Worm (Caenorhabditis elegans): Measurements from ENCODE around the gene srab-10.

The srab-10 gene

ce11 chrV:3149910-3150428, 5.6 kb upstream of the srab-10 start:
- TF ChIP-seq pha-4 (tag; optimal IDR thresholded peaks at IDR 0.05) (no peak), mls-2 (tag; optimal IDR thresholded peaks at IDR 0.05) (no peak), nhr-28 (tag; optimal IDR thresholded peaks at IDR 0.05) (no peak), elt-1 (tag; optimal IDR thresholded peaks at IDR 0.05; ENCODE audit: borderline replicate concordance, insufficient read depth) (no peak), bed-3 (GFP tag; optimal IDR thresholded peaks at IDR 0.05) (no peak), mep-1 (tag; optimal IDR thresholded peaks at IDR 0.05) (no peak), ham-2 (GFP tag; optimal IDR thresholded peaks at IDR 0.05) (no peak), tbx-8 (GFP tag; optimal IDR thresholded peaks at IDR 0.05) (no peak), hlh-1 (tag; optimal IDR thresholded peaks at IDR 0.05) (no peak), zip-8 (tag; optimal IDR thresholded peaks at IDR 0.05) (no peak), ces-1 (GFP tag; optimal IDR thresholded peaks at IDR 0.05) (no peak), lin-13 (tag; optimal IDR thresholded peaks at IDR 0.05) (no peak)

- TF ChIP-seq lin-13 (tag; optimal IDR thresholded peaks at IDR 0.05) = no peak
- no peak for TF ChIP-seq nhr-12 (tag; optimal IDR thresholded peaks at IDR 0.05)
- no peak for TF ChIP-seq zip-8 (tag; optimal IDR thresholded peaks at IDR 0.05)
- TF ChIP-seq ceh-39 (tag; optimal IDR thresholded peaks at IDR 0.05) = no peak
- TF ChIP-seq ceh-43 (GFP tag; optimal IDR thresholded peaks at IDR 0.05) = no peak
- TF ChIP-seq drap-1 (GFP tag; optimal IDR thresholded peaks at IDR 0.05) = no peak
- no peak for TF ChIP-seq unc-120 (tag; optimal IDR thresholded peaks at IDR 0.05; ENCODE audit: poor library complexity, severe bottlenecking)
- TF ChIP-seq cnd-1 (tag; optimal IDR thresholded peaks at IDR 0.05) = no peak
- no peak for TF ChIP-seq unc-39 (tag; optimal IDR thresholded peaks at IDR 0.05)
- TF ChIP-seq lin-32 (GFP tag; optimal IDR thresholded peaks at IDR 0.05) = no peak
- TF ChIP-seq snpc-4 (tag; optimal IDR thresholded peaks at IDR 0.05) = no peak
- TF ChIP-seq mls-2 (tag; optimal IDR thresholded peaks at IDR 0.05) = no peak
- no peak for TF ChIP-seq ceh-83 (GFP tag; optimal IDR thresholded peaks at IDR 0.05)
Measured at ce11 chrV:3146932-3147331, 2.5 kb upstream of the srab-10 start, which contains the start of gene srab-11. Gene srab-11 (minus strand): TSS chrV:3147032.

DNA sequence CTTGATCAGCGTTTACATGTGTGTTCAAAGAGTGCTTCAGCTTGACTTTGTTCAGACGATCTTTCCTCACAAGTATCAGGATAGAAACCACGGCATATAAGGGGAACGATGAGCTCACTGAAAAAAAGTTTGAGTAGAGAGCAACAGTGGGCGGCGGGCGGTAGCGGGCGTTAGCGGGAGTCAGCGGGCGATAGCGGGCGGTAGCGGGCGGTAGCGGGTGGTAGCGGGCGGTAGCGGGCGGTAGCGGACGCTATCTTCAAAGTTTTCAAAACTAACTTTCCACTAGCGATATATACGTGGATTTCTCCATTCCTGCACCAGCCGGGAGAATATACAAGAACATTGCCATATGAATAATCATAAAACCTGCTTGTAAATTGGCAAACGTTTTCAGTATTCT, 847 bp upstream of the srab-10 start:
- TF ChIP-seq ceh-43 (GFP tag; optimal IDR thresholded peaks at IDR 0.05) (no peak), lsy-2 (tag; optimal IDR thresholded peaks at IDR 0.05) (no peak), nhr-12 (tag; optimal IDR thresholded peaks at IDR 0.05) (no peak), drap-1 (GFP tag; optimal IDR thresholded peaks at IDR 0.05) (no peak)

ce11 chrV:3141190-3141589, 3.2 kb downstream of the srab-10 start, which contains the start of gene srab-9:
Gene srab-9 (minus strand): TSS chrV:3141290.
- TF ChIP-seq bed-3 (GFP tag; optimal IDR thresholded peaks at IDR 0.05) (no peak), mls-2 (tag; optimal IDR thresholded peaks at IDR 0.05) (no peak)

ce11 chrV:3138488-3138887, 5.9 kb downstream of the srab-10 start, which contains the start of the genes irld-3 and F02C9.1:
Gene irld-3 (minus strand): TSS chrV:3138588.
Gene F02C9.1 (plus strand): TSS chrV:3138703.
- no peak for TF ChIP-seq nhr-12 (tag; optimal IDR thresholded peaks at IDR 0.05)
- TF ChIP-seq mab-5 (tag; optimal IDR thresholded peaks at IDR 0.05) = no peak
- no peak for TF ChIP-seq zip-8 (tag; optimal IDR thresholded peaks at IDR 0.05)
- no peak for TF ChIP-seq sem-2 (GFP tag; optimal IDR thresholded peaks at IDR 0.05)
- TF ChIP-seq M03D4.4 (tag; optimal IDR thresholded peaks at IDR 0.05) = no peak
- no peak for TF ChIP-seq ztf-11 (tag; optimal IDR thresholded peaks at IDR 0.05)
- no peak for TF ChIP-seq mep-1 (tag; optimal IDR thresholded peaks at IDR 0.05)
- TF ChIP-seq ces-1 (GFP tag; optimal IDR thresholded peaks at IDR 0.05) = no peak
- no peak for TF ChIP-seq bed-3 (GFP tag; optimal IDR thresholded peaks at IDR 0.05)
- TF ChIP-seq lsy-2 (tag; optimal IDR thresholded peaks at IDR 0.05) = no peak
- TF ChIP-seq lin-32 (GFP tag; optimal IDR thresholded peaks at IDR 0.05) = no peak
- TF ChIP-seq blmp-1 (tag; optimal IDR thresholded peaks at IDR 0.05) = no peak
- TF ChIP-seq ham-2 (GFP tag; optimal IDR thresholded peaks at IDR 0.05) = no peak
- no peak for TF ChIP-seq nhr-76 (tag; optimal IDR thresholded peaks at IDR 0.05)
- TF ChIP-seq nhr-2 (tag; optimal IDR thresholded peaks at IDR 0.05) = no peak

- TF ChIP-seq nhr-76 (tag; optimal IDR thresholded peaks at IDR 0.05) (no peak), bed-3 (GFP tag; optimal IDR thresholded peaks at IDR 0.05) (no peak)
Measured at ce11 chrV:3133293-3133755, 11.1 kb downstream of the srab-10 start, which contains the start of gene F02C9.2. Gene F02C9.2 (plus strand): TSS chrV:3133705.
